Fruit fly (Drosophila melanogaster) whole organism, embryonic: ENCODE results near the gene CG43658.
A peak's percentile ranks its signal among the peaks of the same experiment; 100 is the strongest.

Experiments used
- Asciz ChIP-seq: fragments of 200-800 bp; sonication (Bioruptor generic); optimal IDR thresholded peaks from 2 replicates; lab custom pipeline; 2017; ENCODE audit warnings: missing biosample characterization, mild to moderate bottlenecking, missing genetic modification characterization, missing genetic modification reagents
- Atf-2 ChIP-seq: fragments of 200-800 bp; sonication (Bioruptor generic); optimal IDR thresholded peaks from 2 replicates; lab custom pipeline; 2016; ENCODE audit warnings: missing biosample characterization, missing genetic modification characterization
- B-H1 ChIP-seq: fragments of 200-800 bp; sonication (Bioruptor generic); IDR thresholded peaks from 3 replicates; pipeline ENCODE4 v1.3.6; 2022; ENCODE audit warnings: missing biosample characterization, missing genetic modification characterization
- Bgb ChIP-seq: fragments of 200-800 bp; sonication (Bioruptor generic); IDR thresholded peaks from 2 replicates; pipeline ENCODE4 v1.3.6; 2022; ENCODE audit warnings: missing biosample characterization, missing genetic modification characterization; ENCODE audit not compliant: partially characterized antibody
- CG11398 ChIP-seq: fragments of 200-800 bp; sonication (Bioruptor generic); optimal IDR thresholded peaks from 2 replicates; lab custom pipeline; 2016; ENCODE audit warnings: missing biosample characterization, missing genetic modification characterization
- CG12219 ChIP-seq: fragments of 200-800 bp; sonication (Bioruptor generic); optimal IDR thresholded peaks from 3 replicates; lab custom pipeline; 2018; ENCODE audit warnings: missing biosample characterization, mild to moderate bottlenecking, missing genetic modification characterization
- CG16779 ChIP-seq: fragments of 200-800 bp; sonication (Bioruptor generic); IDR thresholded peaks from 2 replicates; pipeline ENCODE4 v1.3.6; 2022; ENCODE audit warnings: missing biosample characterization, missing genetic modification characterization
- CG17186 ChIP-seq: fragments of 200-800 bp; sonication (Bioruptor generic); optimal IDR thresholded peaks from 3 replicates; lab custom pipeline; 2017; ENCODE audit warnings: missing biosample characterization, missing genetic modification reagents, missing genetic modification characterization
- CG2120 ChIP-seq: fragments of 200-800 bp; sonication (Bioruptor generic); optimal IDR thresholded peaks from 3 replicates; lab custom pipeline; 2016; ENCODE audit warnings: missing biosample characterization, missing genetic modification characterization
- CG3407 ChIP-seq: fragments of 200-800 bp; sonication (Bioruptor generic); optimal IDR thresholded peaks from 2 replicates; lab custom pipeline; 2018; ENCODE audit warnings: missing biosample characterization, mild to moderate bottlenecking, missing genetic modification characterization
- CG5953 ChIP-seq: fragments of 200-800 bp; sonication (Bioruptor generic); IDR thresholded peaks from 2 replicates; pipeline ENCODE4 v1.3.6; 2022; ENCODE audit warnings: missing biosample characterization, missing genetic modification characterization
- CG6175 ChIP-seq: fragments of 200-800 bp; sonication (Bioruptor generic); IDR thresholded peaks from 3 replicates; pipeline ENCODE4 v1.3.6; 2022; ENCODE audit warnings: missing biosample characterization, missing genetic modification characterization
- CG6689 ChIP-seq: fragments of 200-800 bp; sonication (Bioruptor generic); IDR thresholded peaks from 2 replicates; pipeline ENCODE4 v1.3.6; 2022; ENCODE audit warnings: missing biosample characterization, missing genetic modification characterization
- CG6765 ChIP-seq: fragments of 200-800 bp; sonication (Bioruptor generic); optimal IDR thresholded peaks from 3 replicates; lab custom pipeline; 2017; ENCODE audit warnings: missing biosample characterization, mild to moderate bottlenecking, missing genetic modification characterization
- CG6854 ChIP-seq: fragments of 200-800 bp; sonication (Bioruptor generic); optimal IDR thresholded peaks from 3 replicates; lab custom pipeline; 2017; ENCODE audit warnings: missing biosample characterization, mild to moderate bottlenecking, missing genetic modification characterization
- CG7987 ChIP-seq: fragments of 200-800 bp; sonication (Bioruptor generic); optimal IDR thresholded peaks from 2 replicates; lab custom pipeline; 2018; ENCODE audit warnings: missing biosample characterization, mild to moderate bottlenecking, missing genetic modification characterization, moderate library complexity
- CG9797 ChIP-seq: fragments of 200-800 bp; sonication (Bioruptor generic); optimal IDR thresholded peaks from 3 replicates; lab custom pipeline; 2018; ENCODE audit warnings: missing biosample characterization, mild to moderate bottlenecking, missing genetic modification characterization
- Chrac-16 ChIP-seq: fragments of 200-800 bp; sonication (Bioruptor generic); optimal IDR thresholded peaks from 3 replicates; lab custom pipeline; 2016; ENCODE audit warnings: missing biosample characterization, missing genetic modification characterization
- Deaf1 ChIP-seq: fragments of 200-800 bp; optimal IDR thresholded peaks from 3 replicates; lab custom pipeline; 2019; ENCODE audit warnings: missing biosample characterization, mild to moderate bottlenecking, missing genetic modification characterization, moderate library complexity
- Dfd ChIP-seq, 2 experiments: fragments of >200 bp; optimal IDR thresholded peaks; 2 replicates each; lab custom pipeline; 2017; ENCODE audit warnings: missing biosample characterization in 2 of 2, missing genetic modification characterization in 2 of 2
- Fer2 ChIP-seq: fragments of 200-800 bp; sonication (Bioruptor generic); optimal IDR thresholded peaks from 2 replicates; lab custom pipeline; 2018; ENCODE audit warnings: missing biosample characterization, mild to moderate bottlenecking, missing genetic modification characterization, moderate library complexity
- Hand ChIP-seq: fragments of 200-800 bp; sonication (Bioruptor generic); optimal IDR thresholded peaks from 2 replicates; lab custom pipeline; 2017; ENCODE audit warnings: mild to moderate bottlenecking, missing biosample characterization, missing genetic modification reagents, missing genetic modification characterization
- Hr39 ChIP-seq: fragments of >200 bp; optimal IDR thresholded peaks from 2 replicates; lab custom pipeline; 2017
- Hr78 ChIP-seq, 2 experiments: fragments of 200-800 bp in 1 of 2; fragments of >200 bp in 1 of 2; sonication (Bioruptor generic) in 1 of 2; optimal IDR thresholded peaks; 2 replicates each; lab custom pipeline; 2017 to 2019; ENCODE audit warnings: missing biosample characterization in 2 of 2, missing genetic modification characterization in 2 of 2, mild to moderate bottlenecking in 1 of 2, moderate library complexity in 1 of 2
- MTF-1 ChIP-seq: fragments of 200-800 bp; sonication (Bioruptor generic); optimal IDR thresholded peaks from 2 replicates; lab custom pipeline; 2018; ENCODE audit warnings: missing biosample characterization, mild to moderate bottlenecking, missing genetic modification characterization, borderline replicate concordance
- Myb ChIP-seq: fragments of 200-800 bp; sonication (Bioruptor generic); optimal IDR thresholded peaks from 2 replicates; lab custom pipeline; 2016; ENCODE audit warnings: missing biosample characterization, missing genetic modification characterization
- ab ChIP-seq: fragments of 200-800 bp; sonication (Bioruptor generic); optimal IDR thresholded peaks from 2 replicates; lab custom pipeline; 2016; ENCODE audit warnings: missing biosample characterization, missing genetic modification characterization
- al ChIP-seq: fragments of 200-800 bp; sonication (Bioruptor generic); IDR thresholded peaks from 2 replicates; pipeline ENCODE4 v1.3.6; 2022; ENCODE audit warnings: missing biosample characterization, missing genetic modification characterization
- amos ChIP-seq: fragments of 200-800 bp; sonication (Bioruptor generic); IDR thresholded peaks from 2 replicates; pipeline ENCODE4 v1.3.6; 2022; ENCODE audit warnings: missing biosample characterization, missing genetic modification characterization; ENCODE audit not compliant: partially characterized antibody
- ato ChIP-seq: fragments of 200-800 bp; sonication (Bioruptor generic); IDR thresholded peaks from 2 replicates; pipeline ENCODE4 v1.3.6; 2022; ENCODE audit warnings: missing biosample characterization, missing genetic modification characterization; ENCODE audit not compliant: partially characterized antibody
- bigmax ChIP-seq: fragments of 200-800 bp; sonication (Bioruptor generic); optimal IDR thresholded peaks from 2 replicates; lab custom pipeline; 2018; ENCODE audit warnings: missing biosample characterization, mild to moderate bottlenecking, missing genetic modification characterization
- cad ChIP-seq: fragments of >200 bp; optimal IDR thresholded peaks from 2 replicates; lab custom pipeline; 2017; ENCODE audit warnings: missing biosample characterization, missing genetic modification characterization
- cato ChIP-seq: fragments of 200-800 bp; sonication (Bioruptor generic); optimal IDR thresholded peaks from 2 replicates; lab custom pipeline; 2016; ENCODE audit warnings: missing biosample characterization, missing genetic modification characterization, borderline replicate concordance
- chm ChIP-seq: fragments of 200-800 bp; sonication (Bioruptor generic); IDR thresholded peaks from 2 replicates; pipeline ENCODE4 v1.3.6; 2022; ENCODE audit warnings: missing biosample characterization, missing genetic modification characterization
- chn ChIP-seq: fragments of 200-800 bp; sonication (Bioruptor generic); optimal IDR thresholded peaks from 2 replicates; lab custom pipeline; 2016; ENCODE audit warnings: missing biosample characterization, missing genetic modification characterization
- cwo ChIP-seq: fragments of 200-800 bp; sonication (Bioruptor generic); optimal IDR thresholded peaks from 3 replicates; lab custom pipeline; 2017; ENCODE audit warnings: missing biosample characterization, missing genetic modification characterization, mild to moderate bottlenecking, moderate library complexity, missing genetic modification reagents
- dati ChIP-seq: fragments of 200-800 bp; sonication (Bioruptor generic); IDR thresholded peaks from 2 replicates; pipeline ENCODE4 v1.3.6; 2022; ENCODE audit warnings: missing biosample characterization, missing genetic modification characterization
- en ChIP-seq: fragments of 200-800 bp; sonication (Bioruptor generic); optimal IDR thresholded peaks from 2 replicates; lab custom pipeline; 2016; ENCODE audit warnings: missing biosample characterization, missing genetic modification characterization
- eve ChIP-seq, 2 experiments: fragments of >200 bp; optimal IDR thresholded peaks; 2 replicates each; lab custom pipeline; 2017; ENCODE audit warnings: missing biosample characterization in 2 of 2, missing genetic modification characterization in 2 of 2
- fd96Cb ChIP-seq: fragments of 200-800 bp; sonication (Bioruptor generic); optimal IDR thresholded peaks from 2 replicates; lab custom pipeline; 2018; ENCODE audit warnings: missing biosample characterization, mild to moderate bottlenecking, missing genetic modification characterization, moderate library complexity
- insv ChIP-seq, 2 experiments: fragments of 200-800 bp; sonication (Bioruptor generic); optimal IDR thresholded peaks; 3 replicates each; lab custom pipeline; 2016 to 2018; ENCODE audit warnings: missing biosample characterization in 2 of 2, missing genetic modification characterization in 2 of 2
- inv ChIP-seq: fragments of 200-800 bp; sonication (Bioruptor generic); IDR thresholded peaks from 2 replicates; pipeline ENCODE4 v1.3.6; 2022; ENCODE audit warnings: missing biosample characterization, missing genetic modification characterization; ENCODE audit not compliant: partially characterized antibody
- lmd ChIP-seq: fragments of 200-800 bp; sonication (Bioruptor generic); IDR thresholded peaks from 2 replicates; pipeline ENCODE4 v1.3.6; 2022; ENCODE audit warnings: missing biosample characterization, missing genetic modification characterization
- luna ChIP-seq: fragments of 200-800 bp; sonication (Bioruptor generic); optimal IDR thresholded peaks from 2 replicates; lab custom pipeline; 2016; ENCODE audit warnings: missing biosample characterization, missing genetic modification characterization
- p53 ChIP-seq: fragments of 200-800 bp; sonication (Bioruptor generic); optimal IDR thresholded peaks from 2 replicates; lab custom pipeline; 2016; ENCODE audit warnings: missing biosample characterization, missing genetic modification characterization
- pzg ChIP-seq: fragments of 200-800 bp; sonication (Bioruptor generic); optimal IDR thresholded peaks from 3 replicates; lab custom pipeline; 2018; ENCODE audit warnings: missing biosample characterization, mild to moderate bottlenecking, missing genetic modification characterization, moderate library complexity
- sisA ChIP-seq: fragments of 200-800 bp; sonication (Bioruptor generic); IDR thresholded peaks from 2 replicates; pipeline ENCODE4 v1.3.6; 2022; ENCODE audit warnings: missing biosample characterization, missing genetic modification characterization
- ssp ChIP-seq: fragments of 200-800 bp; sonication (Bioruptor generic); IDR thresholded peaks from 2 replicates; pipeline ENCODE4 v1.3.6; 2022; ENCODE audit warnings: missing biosample characterization, missing genetic modification characterization
- trh ChIP-seq: fragments of 200-800 bp; sonication (Bioruptor generic); optimal IDR thresholded peaks from 2 replicates; lab custom pipeline; 2016; ENCODE audit warnings: missing biosample characterization, missing genetic modification characterization
- unpg ChIP-seq: fragments of 200-800 bp; sonication (Bioruptor generic); optimal IDR thresholded peaks from 3 replicates; lab custom pipeline; 2018; ENCODE audit warnings: missing biosample characterization, mild to moderate bottlenecking, missing genetic modification characterization, moderate library complexity
- z ChIP-seq: fragments of 200-800 bp; sonication (Bioruptor generic); IDR thresholded peaks from 3 replicates; pipeline ENCODE4 v1.3.6; 2022; ENCODE audit warnings: missing biosample characterization, missing genetic modification characterization
- zf30C ChIP-seq: fragments of 200-800 bp; sonication (Bioruptor generic); optimal IDR thresholded peaks from 3 replicates; lab custom pipeline; 2018; ENCODE audit warnings: missing biosample characterization, mild to moderate bottlenecking, missing genetic modification characterization

The CG43658 gene

dm6 chrX:17582650-17583049 lies 21.7 kb upstream of the CG43658 start (continued):
- TF ChIP-seq Atf-2 (GFP tag; lab: Kevin White, UChicago), result no peak
- no peak for TF ChIP-seq pzg (GFP tag; lab: Kevin White, UChicago)
- no peak for TF ChIP-seq CG6175 (GFP tag; lab: Robert Waterston, UW)
- TF ChIP-seq CG6854 (GFP tag; lab: Kevin White, UChicago), result peak; percentile 31
- no peak for TF ChIP-seq cwo (GFP tag; lab: Kevin White, UChicago)
- peak; percentile 47 for TF ChIP-seq unpg (GFP tag; lab: Kevin White, UChicago)
- TF ChIP-seq ssp (GFP tag; lab: Robert Waterston, UW), result no peak
- peak; percentile 37 for TF ChIP-seq en (GFP tag; lab: Kevin White, UChicago)
- no peak for TF ChIP-seq chn (GFP tag; lab: Kevin White, UChicago)
- no peak for TF ChIP-seq insv (GFP tag; optimal IDR thresholded peaks at IDR 0.05; lab: Kevin White, UChicago)
- TF ChIP-seq MTF-1 (GFP tag; lab: Kevin White, UChicago), result peak; percentile 12
- peak; percentile 61 for TF ChIP-seq Asciz (GFP tag; lab: Kevin White, UChicago)
- peak; percentile 10 for TF ChIP-seq CG12219 (GFP tag; lab: Kevin White, UChicago)
- no peak for TF ChIP-seq Hand
- peak; percentile 7 for TF ChIP-seq CG7987 (GFP tag; lab: Kevin White, UChicago)
- no peak for TF ChIP-seq inv (GFP tag; lab: Robert Waterston, UW)
- TF ChIP-seq Deaf1 (tag; lab: Kevin White, UChicago), result no peak
- TF ChIP-seq CG3407, result peak; percentile 48
- TF ChIP-seq luna (GFP tag; lab: Kevin White, UChicago), result no peak
- no peak for TF ChIP-seq trh (GFP tag; lab: Kevin White, UChicago)
- TF ChIP-seq z, result no peak
- peak; percentile 57 for TF ChIP-seq CG11398 (GFP tag; lab: Kevin White, UChicago)
- TF ChIP-seq Bgb (GFP tag; lab: Robert Waterston, UW), result no peak
- TF ChIP-seq CG6689 (GFP tag; lab: Robert Waterston, UW), result no peak
- TF ChIP-seq al, result no peak
- no peak for TF ChIP-seq CG9797 (GFP tag; lab: Kevin White, UChicago)
- no peak for TF ChIP-seq Hr39
- TF ChIP-seq amos, result no peak
- TF ChIP-seq cato, result no peak
- no peak for TF ChIP-seq Dfd (GFP tag; optimal IDR thresholded peaks at IDR 0.05; lab: Kevin White, UChicago)
- peak; percentile 3 for TF ChIP-seq Myb (GFP tag; lab: Kevin White, UChicago)
- no peak for TF ChIP-seq lmd (GFP tag; lab: Robert Waterston, UW)
- TF ChIP-seq sisA, result no peak
- no peak for TF ChIP-seq p53 (GFP tag; lab: Kevin White, UChicago)
- TF ChIP-seq zf30C (GFP tag; lab: Kevin White, UChicago), result no peak
- peak; percentile 28; the same call in 1 of the 2 replicates for TF ChIP-seq CG5953 (GFP tag; lab: Robert Waterston, UW)
- TF ChIP-seq eve (GFP tag; optimal IDR thresholded peaks at IDR 0.05; lab: Kevin White, UChicago), result no peak
- no peak for TF ChIP-seq ato
- TF ChIP-seq ab (GFP tag; lab: Kevin White, UChicago), result no peak
- no peak for TF ChIP-seq Chrac-16 (GFP tag; lab: Kevin White, UChicago)
- TF ChIP-seq B-H1 (GFP tag; lab: Robert Waterston, UW), result no peak; the same call in 2 of the 3 replicates
- no peak for TF ChIP-seq CG17186 (GFP tag; lab: Kevin White, UChicago)
- no peak for TF ChIP-seq bigmax (GFP tag; lab: Kevin White, UChicago)
- no peak for TF ChIP-seq chm (GFP tag; lab: Robert Waterston, UW)
- TF ChIP-seq fd96Cb (tag; lab: Kevin White, UChicago), result no peak
- no peak for TF ChIP-seq CG16779
- TF ChIP-seq CG6765 (GFP tag; lab: Kevin White, UChicago), result peak; percentile 37
- TF ChIP-seq Fer2, result peak; percentile 20
- TF ChIP-seq Hr78 (GFP tag; optimal IDR thresholded peaks at IDR 0.05; lab: Kevin White, UChicago), result no peak
- TF ChIP-seq cad (GFP tag; lab: Kevin White, UChicago), result no peak
- no peak for TF ChIP-seq dati (GFP tag; lab: Robert Waterston, UW)
- peak; percentile 5 for TF ChIP-seq CG2120 (GFP tag; lab: Kevin White, UChicago)
